Fruit fly (Drosophila melanogaster) whole organism: ENCODE data around the gene Sas10.

Source experiments
- CG8478 ChIP-seq: fragments of >200 bp; optimal IDR thresholded peaks from 2 replicates; lab custom pipeline; 2018; ENCODE audit warnings: inconsistent platforms
- EcR ChIP-seq, 2 experiments: fragments of >200 bp; optimal IDR thresholded peaks; 2 replicates each; lab custom pipeline; 2017; ENCODE audit warnings: missing biosample characterization in 2 of 2, missing genetic modification characterization in 2 of 2, missing genetic modification reagents in 2 of 2
- pan ChIP-seq: fragments of >200 bp; optimal IDR thresholded peaks from 2 replicates; lab custom pipeline; 2017
- psq ChIP-seq: fragments of >200 bp; optimal IDR thresholded peaks from 2 replicates; lab custom pipeline; 2017

dm6 chrX:5339970-5340369 lies 22.8 kb downstream of the Sas10 start, which contains the start of gene SK:
- TF ChIP-seq CG8478 (no peak), EcR (GFP tag; optimal IDR thresholded peaks at IDR 0.05; lab: Kevin White, UChicago) (no peak), psq (lab: Kevin White, UChicago) (no peak), pan (lab: Kevin White, UChicago) (no peak)
